Fruit fly (Drosophila melanogaster): ENCODE data around the gene CG4408.
A peak's percentile ranks its signal among the peaks of the same experiment; 100 is the strongest.

CG4408 gene

dm6 chr3R:23326292-23326691, 37.1 kb downstream of the CG4408 start (continued):
- peak; percentile 60 for TF ChIP-seq CG9932 (GFP tag; IDR thresholded peaks at IDR 0.05)
- TF ChIP-seq CG3847 (GFP tag; IDR thresholded peaks at IDR 0.05) = peak; percentile 51
- no peak for TF ChIP-seq CG34224 (GFP tag; IDR thresholded peaks at IDR 0.05; ENCODE audit: partially characterized antibody)
- TF ChIP-seq NFAT (GFP tag; IDR thresholded peaks at IDR 0.05) = peak; percentile 50
- peak; percentile 76 for TF ChIP-seq CG12659 (GFP tag; optimal IDR thresholded peaks at IDR 0.05)
- peak; percentile 66; the same call in 2 of the 3 replicates for TF ChIP-seq jigr1 (GFP tag; IDR thresholded peaks at IDR 0.05)
- peak; percentile 68 for TF ChIP-seq schlank (tag; optimal IDR thresholded peaks at IDR 0.05)
- no peak for TF ChIP-seq yki (optimal IDR thresholded peaks at IDR 0.05)
- TF ChIP-seq Side (GFP tag; optimal IDR thresholded peaks at IDR 0.05) = peak; percentile 89
- peak; percentile 25 for TF ChIP-seq CG7928 (GFP tag; optimal IDR thresholded peaks at IDR 0.05)
- peak; percentile 71 for TF ChIP-seq wek (GFP tag; optimal IDR thresholded peaks at IDR 0.05)
- no peak for TF ChIP-seq Sin3A (optimal IDR thresholded peaks at IDR 0.05)
- TF ChIP-seq Rx (GFP tag; IDR thresholded peaks at IDR 0.05) = peak; percentile 67
- TF ChIP-seq CG17612 (GFP tag; IDR thresholded peaks at IDR 0.05) = peak; percentile 70; the same call in 1 of the 2 replicates
- TF ChIP-seq Gsc (GFP tag; IDR thresholded peaks at IDR 0.05) = no peak; the same call in 1 of the 2 replicates
- TF ChIP-seq E2f2 (GFP tag; IDR thresholded peaks at IDR 0.05) = peak; percentile 51
- no peak for TF ChIP-seq pfk (GFP tag; optimal IDR thresholded peaks at IDR 0.05)
- no peak for TF ChIP-seq ro (GFP tag; IDR thresholded peaks at IDR 0.05)
- peak; percentile 81 for TF ChIP-seq Camta (GFP tag; optimal IDR thresholded peaks at IDR 0.05)
- TF ChIP-seq Nf-YA (GFP tag; IDR thresholded peaks at IDR 0.05) = peak; percentile 57
- peak; percentile 70 for TF ChIP-seq seq (GFP tag; IDR thresholded peaks at IDR 0.05)
- peak; percentile 56 for TF ChIP-seq psq (GFP tag; optimal IDR thresholded peaks at IDR 0.05)
- no peak for TF ChIP-seq Doc2 (GFP tag; IDR thresholded peaks at IDR 0.05)
- peak; percentile 58 for TF ChIP-seq D19B (GFP tag; optimal IDR thresholded peaks at IDR 0.05)
- TF ChIP-seq Oaz (GFP tag; IDR thresholded peaks at IDR 0.05) = peak; percentile 60
- TF ChIP-seq CG11723 (GFP tag; optimal IDR thresholded peaks at IDR 0.05) = peak; percentile 79
- peak; percentile 74 for TF ChIP-seq HLH54F (GFP tag; optimal IDR thresholded peaks at IDR 0.05)
- peak; percentile 85 for TF ChIP-seq org-1 (GFP tag; optimal IDR thresholded peaks at IDR 0.05)
- peak; percentile 65 for TF ChIP-seq dan (GFP tag; IDR thresholded peaks at IDR 0.05)
- TF ChIP-seq Pdp1 (GFP tag; optimal IDR thresholded peaks at IDR 0.05) = peak; percentile 84 to 86
- TF ChIP-seq stwl (tag; optimal IDR thresholded peaks at IDR 0.05) = peak; percentile 47
- peak; percentile 69 for TF ChIP-seq CG18619 (GFP tag; optimal IDR thresholded peaks at IDR 0.05)
- TF ChIP-seq Fer1 (GFP tag; optimal IDR thresholded peaks at IDR 0.05) = peak; percentile 77
- no peak for TF ChIP-seq Bgb (GFP tag; IDR thresholded peaks at IDR 0.05; ENCODE audit: partially characterized antibody)
- no peak for TF ChIP-seq Opbp (GFP tag; IDR thresholded peaks at IDR 0.05; ENCODE audit: partially characterized antibody)
- TF ChIP-seq CG14014 (GFP tag; IDR thresholded peaks at IDR 0.05) = peak; percentile 77
- TF ChIP-seq Gug (GFP tag; IDR thresholded peaks at IDR 0.05) = peak; percentile 68; the same call in 2 of the 4 replicates
- TF ChIP-seq nerfin-1 (tag; optimal IDR thresholded peaks at IDR 0.05) = peak; percentile 75
- no peak for TF ChIP-seq CG43689 (GFP tag; IDR thresholded peaks at IDR 0.05)
- TF ChIP-seq Atf-2 (GFP tag; optimal IDR thresholded peaks at IDR 0.05) = peak; percentile 85
- TF ChIP-seq CG11504 (tag; optimal IDR thresholded peaks at IDR 0.05) = peak; percentile 86
- TF ChIP-seq CG9727 (GFP tag; optimal IDR thresholded peaks at IDR 0.05) = peak; percentile 89
- TF ChIP-seq ato (GFP tag; IDR thresholded peaks at IDR 0.05; ENCODE audit: partially characterized antibody) = no peak
- peak; percentile 23 for TF ChIP-seq Fer2 (tag; optimal IDR thresholded peaks at IDR 0.05)
- no peak for TF ChIP-seq CG2129 (GFP tag; IDR thresholded peaks at IDR 0.05; ENCODE audit: partially characterized antibody)
- TF ChIP-seq Nf-YC (tag; optimal IDR thresholded peaks at IDR 0.05) = peak; percentile 34
- TF ChIP-seq CG34376 (GFP tag; optimal IDR thresholded peaks at IDR 0.05) = no peak
- TF ChIP-seq CG15514 (GFP tag; optimal IDR thresholded peaks at IDR 0.05) = peak; percentile 68
- peak; percentile 79 for TF ChIP-seq CG1233 (GFP tag; optimal IDR thresholded peaks at IDR 0.05)
- peak; percentile 78 for TF ChIP-seq CG4707 (GFP tag; optimal IDR thresholded peaks at IDR 0.05)
- peak; percentile 83 for TF ChIP-seq ab (GFP tag; optimal IDR thresholded peaks at IDR 0.05)
- TF ChIP-seq ham (GFP tag; IDR thresholded peaks at IDR 0.05) = no peak

Data from whole organism, embryonic.